Fruit fly (Drosophila melanogaster): ENCODE measurements around the gene Xrp1.
A peak's percentile ranks its signal among the peaks of the same experiment; 100 is the strongest.

Xrp1 gene

DNA sequence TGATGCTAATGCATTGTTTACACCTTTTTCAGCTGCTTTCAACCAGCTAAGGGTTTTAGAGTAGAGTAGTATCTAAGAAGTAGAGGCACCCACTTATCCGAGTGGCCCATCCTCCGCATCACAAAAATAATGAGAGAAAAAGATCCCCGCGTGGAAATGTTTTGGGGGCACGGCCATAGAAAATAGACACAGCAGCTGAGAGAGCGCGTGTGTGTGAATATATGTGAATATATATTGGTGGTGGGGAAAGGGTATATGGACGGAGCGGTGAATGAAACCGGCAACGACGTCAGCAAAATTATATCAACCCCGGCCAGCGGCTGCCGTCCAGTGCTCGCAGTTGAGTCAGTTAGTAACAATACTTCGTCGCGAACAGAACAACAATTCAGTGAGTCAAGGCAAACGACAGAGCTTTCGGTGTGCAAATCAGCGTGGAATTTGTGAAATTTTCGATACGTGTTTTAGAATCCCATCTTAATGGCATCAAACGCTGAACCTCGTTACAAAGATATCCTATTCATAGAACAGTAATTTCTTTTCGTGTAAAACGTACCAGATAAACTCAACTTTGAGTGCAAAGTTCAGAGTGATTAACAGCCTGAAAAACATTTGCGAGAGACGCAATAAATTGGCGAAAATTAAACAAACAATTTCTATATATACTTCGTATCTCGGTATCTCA lies at the start of gene Xrp1:
Gene Xrp1 (plus strand): TSS at position 375 of the 682 bp plus-strand sequence.
- TF ChIP-seq CG17801 (GFP tag; optimal IDR thresholded peaks at IDR 0.05; ENCODE audit: partially characterized antibody) = peak; percentile 33

DNA sequence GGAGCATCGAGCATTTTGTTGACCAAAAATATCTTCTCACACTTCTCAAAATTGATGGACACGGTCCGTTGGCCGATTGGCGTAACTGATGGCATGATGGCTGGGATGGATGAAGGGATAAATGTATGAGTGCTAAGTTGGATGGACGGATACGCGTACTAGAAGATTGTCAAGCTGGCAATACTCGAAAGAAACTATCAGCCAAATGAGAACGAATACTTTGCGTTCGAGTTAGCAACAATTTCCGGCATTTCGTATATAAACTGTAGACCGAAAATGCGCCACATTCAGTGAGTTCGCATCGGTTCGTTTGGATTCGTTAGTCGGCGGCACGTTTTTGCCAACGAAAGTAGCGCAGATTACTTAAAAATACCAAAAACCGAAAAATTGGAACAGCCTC lies 39.5 kb upstream of the Xrp1 start, which contains the start of gene CG14298:
Gene CG14298 (plus strand): TSS at position 301 of the 400 bp plus-strand sequence.
- no peak for TF ChIP-seq CG17801 (GFP tag; optimal IDR thresholded peaks at IDR 0.05; ENCODE audit: partially characterized antibody)

DNA sequence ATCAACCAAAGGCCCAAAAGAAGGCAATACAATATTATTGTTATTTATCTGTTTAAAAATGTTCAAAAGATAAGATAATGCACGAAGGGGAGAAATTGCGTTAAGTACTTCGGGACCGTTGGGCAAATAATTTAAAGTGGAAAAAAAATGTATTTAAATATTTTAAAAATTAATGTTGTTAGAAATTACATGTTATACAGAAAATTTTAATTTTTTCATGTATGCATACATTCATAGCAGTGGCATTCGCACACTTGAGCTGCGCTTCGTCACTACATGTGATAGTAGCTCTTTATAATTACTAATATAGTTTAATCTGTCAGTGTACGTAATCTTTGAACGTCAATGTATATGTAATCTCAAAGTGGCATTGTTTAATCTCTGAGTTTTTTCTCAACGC lies 19.5 kb upstream of the Xrp1 start:
- TF ChIP-seq CG17801 (GFP tag; optimal IDR thresholded peaks at IDR 0.05; ENCODE audit: partially characterized antibody) = no peak

DNA sequence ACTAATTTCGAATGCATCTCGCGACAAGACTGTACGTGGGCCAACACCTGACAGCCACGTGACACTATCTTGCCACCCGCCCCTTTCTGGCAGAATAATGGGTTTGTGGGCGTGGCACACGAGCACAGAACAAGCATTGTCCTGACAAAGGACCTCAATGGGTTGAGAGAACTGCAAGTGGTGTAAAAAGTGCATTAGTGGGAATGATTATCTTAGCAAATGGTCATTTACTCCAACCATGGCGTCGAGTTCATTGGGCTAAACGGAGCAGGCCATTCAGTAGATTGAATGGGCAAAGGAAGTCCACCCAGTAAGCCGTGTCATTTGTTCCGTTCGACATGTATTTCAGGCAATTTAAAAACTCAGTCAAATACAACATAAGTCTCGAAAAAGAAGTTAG lies 16.9 kb upstream of the Xrp1 start, which contains the start of gene CG14297:
Gene CG14297 (plus strand): TSS at position 301 of the 400 bp plus-strand sequence.
- TF ChIP-seq CG17801 (GFP tag; optimal IDR thresholded peaks at IDR 0.05; ENCODE audit: partially characterized antibody) = no peak

DNA sequence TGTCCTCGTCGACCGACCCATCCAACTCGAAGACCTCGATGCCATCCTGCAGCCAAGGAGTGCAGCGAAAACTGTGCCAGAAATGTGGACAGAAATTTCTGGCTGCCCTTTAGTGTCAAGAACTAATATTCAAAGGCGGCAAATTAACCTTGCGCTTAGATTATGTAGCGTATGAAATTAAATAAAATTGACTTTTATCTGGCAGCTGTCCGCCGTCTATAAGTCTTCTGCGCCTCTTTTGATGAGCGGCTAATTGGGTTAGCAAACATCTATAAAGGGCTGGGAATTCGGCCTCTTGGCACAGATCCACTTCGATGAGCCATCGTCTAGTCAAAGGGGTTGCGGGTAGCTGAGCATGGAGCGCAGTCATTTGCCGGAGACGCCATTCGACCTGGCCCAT lies 15.6 kb upstream of the Xrp1 start, which contains the start of gene Rh2:
Gene Rh2 (plus strand): TSS at position 301 of the 400 bp plus-strand sequence.
- TF ChIP-seq CG17801 (GFP tag; optimal IDR thresholded peaks at IDR 0.05; ENCODE audit: partially characterized antibody) = no peak

DNA sequence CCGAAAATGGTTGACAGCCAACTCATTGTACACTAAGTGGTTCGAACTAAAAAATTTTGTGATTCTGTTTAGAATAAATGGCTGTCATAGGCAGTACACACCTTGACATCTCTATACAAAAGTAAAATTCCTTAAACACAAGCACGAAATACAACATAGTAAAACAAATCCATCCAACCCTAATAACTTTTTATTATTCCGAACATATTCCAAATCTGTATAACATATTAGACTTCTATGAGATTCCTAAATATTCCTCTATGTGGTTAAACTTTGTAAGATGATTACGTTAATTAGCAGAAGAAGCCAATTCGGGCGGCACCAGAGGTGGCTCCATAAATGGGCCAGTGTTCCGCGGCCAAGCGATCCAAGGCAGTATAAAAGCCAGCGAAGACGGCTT lies 12.6 kb upstream of the Xrp1 start, which contains the start of gene CG14294:
Gene CG14294 (minus strand): TSS at position 101 of the 400 bp plus-strand sequence.
- TF ChIP-seq CG17801 (GFP tag; optimal IDR thresholded peaks at IDR 0.05; ENCODE audit: partially characterized antibody) = no peak

DNA sequence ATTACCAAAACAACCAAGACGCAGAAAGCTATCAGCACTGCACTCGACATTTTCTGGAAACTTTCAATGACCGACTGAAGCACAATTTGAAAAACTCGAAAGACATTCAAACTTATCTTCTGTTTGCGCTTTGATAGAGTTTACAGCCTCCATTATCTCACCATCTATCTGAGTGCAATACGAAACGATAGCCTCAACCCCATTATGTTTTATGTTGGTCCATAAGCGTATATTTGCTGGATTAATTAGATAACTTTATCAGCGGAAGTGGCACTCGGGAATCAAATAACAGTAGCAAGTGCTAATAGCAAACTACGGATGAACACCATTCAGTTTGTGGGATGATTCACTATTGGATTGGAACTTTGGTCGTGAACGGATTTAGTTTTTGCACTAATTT lies 11.9 kb upstream of the Xrp1 start, which contains the start of gene CG34284:
Gene CG34284 (minus strand): TSS at position 76 of the 400 bp plus-strand sequence.
- TF ChIP-seq CG17801 (GFP tag; optimal IDR thresholded peaks at IDR 0.05; ENCODE audit: partially characterized antibody) = peak; percentile 11

DNA sequence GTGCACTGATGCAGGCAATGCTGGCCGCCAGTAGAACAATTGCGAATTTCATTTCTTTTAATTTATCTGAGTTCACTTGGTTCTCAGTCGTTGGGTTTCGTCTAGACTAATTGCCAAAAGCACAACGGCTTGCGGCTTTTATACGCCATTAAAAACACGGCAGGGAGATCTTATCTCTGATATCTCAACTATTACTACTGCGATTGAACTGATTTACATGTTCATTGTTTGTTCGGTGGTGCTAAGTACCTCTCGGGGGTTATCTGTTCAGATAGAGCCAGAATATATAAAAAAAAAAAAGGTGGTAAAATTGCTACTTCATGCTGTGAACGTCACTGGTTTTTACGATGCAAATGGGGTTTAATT lies 9.2 kb upstream of the Xrp1 start, which contains the start of gene CG14292:
Gene CG14292 (minus strand): TSS at position 101 of the 366 bp plus-strand sequence.
- no peak for TF ChIP-seq CG17801 (GFP tag; optimal IDR thresholded peaks at IDR 0.05; ENCODE audit: partially characterized antibody)

DNA sequence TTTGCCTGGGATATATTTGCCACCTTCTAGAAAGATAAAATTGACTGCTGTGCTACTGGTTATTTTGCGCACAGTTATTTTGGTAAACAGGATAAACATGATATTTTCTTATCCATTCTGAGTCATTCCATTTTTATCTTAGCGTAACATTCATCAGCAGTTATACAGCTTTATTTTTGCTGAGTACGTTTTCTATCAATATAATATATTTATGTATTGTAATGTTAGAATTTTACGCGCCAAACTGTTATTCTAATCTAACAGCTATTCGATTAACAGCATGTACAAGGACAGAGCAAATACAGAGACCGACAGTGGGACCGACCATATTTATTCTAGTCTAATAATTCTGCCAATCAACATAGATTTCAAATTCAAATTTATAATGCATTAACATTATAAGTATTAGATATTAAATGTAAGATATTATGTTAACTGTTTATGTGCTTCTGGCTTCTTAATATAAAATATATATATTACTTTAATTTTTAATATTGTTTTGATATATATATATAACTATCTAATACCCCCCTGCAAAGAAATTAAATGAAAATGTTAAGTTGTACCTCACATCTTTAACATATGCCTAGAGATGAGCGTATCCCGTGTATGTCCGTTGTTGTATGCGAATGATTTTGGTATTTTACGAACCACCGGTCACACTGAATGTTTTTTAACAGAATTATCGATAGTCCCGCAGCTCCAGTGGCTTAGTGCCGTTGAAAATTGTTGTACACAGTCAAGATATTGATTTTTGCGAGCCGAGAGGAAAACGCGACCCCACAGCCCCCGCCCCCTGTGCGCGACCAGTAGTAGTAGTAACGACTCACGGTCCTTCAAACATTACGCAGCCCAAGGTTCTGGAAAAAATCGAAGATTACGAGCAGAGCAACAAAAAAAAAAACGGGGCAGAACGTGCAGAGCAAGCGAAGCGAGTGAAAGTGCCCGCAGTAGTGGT lies 8.6 kb upstream of the Xrp1 start, which contains the start of gene EndoA:
Gene EndoA (plus strand): TSS at position 689 of the 958 bp plus-strand sequence.
- TF ChIP-seq CG17801 (GFP tag; optimal IDR thresholded peaks at IDR 0.05; ENCODE audit: partially characterized antibody) = peak; percentile 26

DNA sequence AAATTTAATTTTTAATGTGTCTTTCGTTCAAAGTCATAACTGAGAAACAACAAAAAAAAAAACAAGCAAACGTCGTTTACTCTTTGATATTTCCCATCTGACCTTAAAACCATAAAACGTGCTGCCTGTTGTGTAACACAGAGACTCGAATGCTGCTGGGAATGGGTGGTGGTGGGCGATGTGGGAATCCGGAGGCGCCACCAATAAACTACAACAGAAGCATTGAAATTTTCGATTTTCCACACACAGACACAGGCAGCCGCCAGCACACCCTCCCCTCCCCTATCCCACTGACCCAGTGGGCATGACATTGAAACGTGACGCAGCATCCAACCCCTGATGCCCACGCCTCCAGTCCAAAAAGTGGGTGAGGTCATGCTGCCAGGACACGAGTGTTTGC lies 4.4 kb upstream of the Xrp1 start:
- TF ChIP-seq CG17801 (GFP tag; optimal IDR thresholded peaks at IDR 0.05; ENCODE audit: partially characterized antibody) = no peak

DNA sequence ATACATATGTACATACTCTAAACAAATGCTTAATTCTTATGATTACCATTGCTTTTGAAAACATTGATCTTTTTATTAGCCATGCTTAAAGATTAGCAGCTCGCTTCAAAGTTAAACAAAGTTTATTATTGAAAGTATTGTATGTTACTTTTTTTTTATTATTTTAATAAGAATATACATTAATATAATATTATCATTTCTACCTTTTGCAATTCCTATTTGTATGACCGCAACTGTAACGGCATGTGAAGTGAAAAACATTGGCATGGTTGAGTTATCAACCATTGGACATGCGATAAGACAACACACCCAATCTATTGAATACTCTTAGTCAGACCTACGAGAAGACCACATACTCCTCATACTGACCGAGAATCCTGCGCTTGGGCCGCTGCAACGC lies 3.8 kb upstream of the Xrp1 start:
- TF ChIP-seq CG17801 (GFP tag; optimal IDR thresholded peaks at IDR 0.05; ENCODE audit: partially characterized antibody) = no peak

DNA sequence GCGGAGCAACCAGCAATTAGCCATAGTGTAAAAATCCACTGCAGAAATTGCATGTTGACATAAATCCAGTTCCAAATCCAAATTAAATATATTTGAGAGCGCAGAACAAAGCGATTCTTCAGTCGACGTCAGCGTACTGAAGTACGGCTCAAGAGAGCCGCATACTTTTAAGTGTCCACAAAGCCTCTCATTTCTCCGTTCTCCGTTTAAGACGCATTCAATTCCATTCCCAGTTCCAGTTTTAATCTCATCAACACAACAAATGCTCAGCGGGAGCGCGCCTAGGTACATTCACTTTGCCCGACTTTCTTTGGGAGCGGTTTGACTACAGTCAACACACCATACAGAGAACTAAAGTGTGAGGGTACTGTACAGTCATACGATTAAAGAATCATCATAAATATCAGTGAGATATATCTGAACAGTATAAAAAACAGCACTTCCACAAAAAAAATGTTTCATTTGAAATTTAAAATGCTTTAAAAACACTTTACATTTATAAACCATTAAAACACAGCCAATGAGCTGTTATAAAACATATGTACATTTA lies 1.9 kb upstream of the Xrp1 start, which contains the start of gene Sgsh:
Gene Sgsh (minus strand): TSS at position 141 of the 550 bp plus-strand sequence.
- TF ChIP-seq CG17801 (GFP tag; optimal IDR thresholded peaks at IDR 0.05; ENCODE audit: partially characterized antibody) = no peak

DNA sequence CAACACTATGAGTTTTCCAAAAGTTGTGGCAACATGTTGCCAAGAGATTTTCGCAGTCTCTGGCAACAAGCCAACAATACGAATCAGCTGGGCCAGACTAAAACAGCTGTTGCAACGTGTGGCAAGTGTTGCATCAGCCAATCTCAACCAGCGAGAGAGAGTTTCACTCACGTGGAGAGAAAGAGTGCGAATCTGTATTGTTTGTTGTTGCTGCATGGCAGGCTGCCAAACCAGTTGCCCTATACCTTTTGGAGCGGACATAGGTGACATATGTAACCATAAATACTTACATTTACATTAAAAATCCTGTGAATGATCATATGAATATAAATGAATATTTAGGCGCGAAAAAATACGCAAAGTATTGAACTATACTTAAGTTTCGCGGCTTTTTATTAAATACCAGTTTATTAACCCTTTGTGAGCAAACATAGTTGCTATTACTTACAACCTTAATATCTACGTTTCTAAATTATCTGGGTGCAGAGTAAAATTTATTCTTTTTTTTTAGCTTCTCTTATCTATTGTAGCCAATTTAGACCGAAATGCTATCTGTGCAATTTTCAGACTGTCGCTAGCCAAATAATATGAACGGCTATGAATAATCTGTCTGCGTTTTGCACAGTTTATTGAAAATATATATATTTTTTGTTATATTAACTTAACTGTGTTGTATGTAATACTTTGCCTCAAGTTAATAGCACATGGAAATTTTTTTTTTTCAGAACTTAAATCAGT lies 743 bp upstream of the Xrp1 start:
- no peak for TF ChIP-seq CG17801 (GFP tag; optimal IDR thresholded peaks at IDR 0.05; ENCODE audit: partially characterized antibody)

DNA sequence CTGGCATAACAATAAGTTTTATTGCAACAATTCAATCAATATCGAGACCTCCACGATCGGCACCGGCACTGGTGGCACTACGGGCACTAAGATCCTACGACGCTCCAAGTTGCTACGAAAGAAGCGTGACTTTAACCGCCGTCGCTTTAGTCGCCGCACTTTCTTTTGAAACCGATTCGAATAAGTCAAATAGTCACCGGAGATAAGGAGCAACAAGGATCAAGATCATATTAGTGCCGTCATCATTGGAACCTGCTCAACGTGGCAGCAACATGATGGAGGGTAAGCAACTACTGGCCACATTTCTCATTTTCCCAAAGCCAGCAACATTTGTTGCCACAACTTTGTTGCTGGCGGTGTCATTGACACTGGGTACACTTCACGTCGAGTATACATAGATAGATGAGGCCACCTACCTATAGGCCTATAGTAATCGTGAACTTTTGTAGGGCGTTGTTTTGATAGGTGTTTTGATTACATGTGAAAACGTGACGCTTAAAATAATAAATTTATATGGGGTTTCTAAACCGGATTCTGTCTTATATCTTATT lies 951 bp downstream of the Xrp1 start:
- no peak for TF ChIP-seq CG17801 (GFP tag; optimal IDR thresholded peaks at IDR 0.05; ENCODE audit: partially characterized antibody)

All from ovary, adult (tissue).